Worm (Caenorhabditis elegans) whole organism, midembryonic: ENCODE measurements around the gene grd-12.

ENCODE experiments used
- T22C8.4 ChIP-seq: fragments of 200-800 bp; sonication (Bioruptor generic); IDR thresholded peaks from 2 replicates; pipeline ENCODE4 v1.3.6; 2022; ENCODE audit warnings: missing genetic modification characterization, missing compliant biosample characterization
- cog-1 ChIP-seq: sonication (generic microtip); optimal IDR thresholded peaks from 2 replicates; lab custom pipeline; 2016; ENCODE audit warnings: missing genetic modification characterization, missing compliant biosample characterization
- flt-1 ChIP-seq: fragments of 200-800 bp; sonication (Bioruptor generic); IDR thresholded peaks from 2 replicates; pipeline ENCODE4 v1.3.6; 2022; ENCODE audit warnings: missing genetic modification characterization, missing compliant biosample characterization
- klf-2 ChIP-seq: fragments of 200-800 bp; sonication (Bioruptor generic); conservative IDR thresholded peaks from 2 replicates; pipeline ENCODE4 v1.3.6; 2022; ENCODE audit warnings: missing genetic modification reagents, missing genetic modification characterization, missing compliant biosample characterization
- med-1 ChIP-seq: sonication (generic microtip); optimal IDR thresholded peaks from 2 replicates; lab custom pipeline; 2017; ENCODE audit warnings: missing genetic modification characterization, mild to moderate bottlenecking, missing compliant biosample characterization, antibody characterized with exemption, missing genetic modification reagents; ENCODE audit not compliant: insufficient read depth
- ref-1 ChIP-seq: fragments of 200-800 bp; sonication (Bioruptor generic); conservative IDR thresholded peaks from 2 replicates; pipeline ENCODE4 v1.3.6; 2022; ENCODE audit warnings: missing genetic modification reagents, missing genetic modification characterization, missing compliant biosample characterization
- tab-1 ChIP-seq: fragments of 200-800 bp; sonication (Bioruptor generic); IDR thresholded peaks from 2 replicates; pipeline ENCODE4 v1.3.6; 2022; ENCODE audit warnings: missing genetic modification characterization, missing compliant biosample characterization
- ztf-23 ChIP-seq: fragments of 200-800 bp; sonication (Bioruptor generic); IDR thresholded peaks from 2 replicates; pipeline ENCODE4 v1.3.6; 2022; ENCODE audit warnings: missing genetic modification reagents, missing genetic modification characterization, missing compliant biosample characterization
- ztf-29 ChIP-seq: fragments of 200-800 bp; sonication (Bioruptor generic); IDR thresholded peaks from 2 replicates; pipeline ENCODE4 v1.3.6; 2022; ENCODE audit warnings: missing genetic modification reagents, missing genetic modification characterization, missing compliant biosample characterization

- TF ChIP-seq flt-1: no peak
- no peak for TF ChIP-seq cog-1 (tag; lab: Kevin White, UChicago)
- TF ChIP-seq T22C8.4 (GFP tag; lab: Robert Waterston, UW): no peak
- no peak for TF ChIP-seq ref-1 (GFP tag; lab: Robert Waterston, UW)
- no peak for TF ChIP-seq med-1 (GFP tag; lab: Kevin White, UChicago)
- no peak for TF ChIP-seq ztf-29
- TF ChIP-seq tab-1: no peak
- TF ChIP-seq klf-2 (GFP tag; lab: Robert Waterston, UW): no peak
- TF ChIP-seq ztf-23 (GFP tag; lab: Robert Waterston, UW): no peak
These were observed 42.4 kb downstream of the grd-12 start, which contains the start of gene F14H8.5 for ce11 chrV:15020732-15021131.
